Worm (Caenorhabditis elegans): ENCODE data around the gene hadb-1.

The hadb-1 gene

DNA sequence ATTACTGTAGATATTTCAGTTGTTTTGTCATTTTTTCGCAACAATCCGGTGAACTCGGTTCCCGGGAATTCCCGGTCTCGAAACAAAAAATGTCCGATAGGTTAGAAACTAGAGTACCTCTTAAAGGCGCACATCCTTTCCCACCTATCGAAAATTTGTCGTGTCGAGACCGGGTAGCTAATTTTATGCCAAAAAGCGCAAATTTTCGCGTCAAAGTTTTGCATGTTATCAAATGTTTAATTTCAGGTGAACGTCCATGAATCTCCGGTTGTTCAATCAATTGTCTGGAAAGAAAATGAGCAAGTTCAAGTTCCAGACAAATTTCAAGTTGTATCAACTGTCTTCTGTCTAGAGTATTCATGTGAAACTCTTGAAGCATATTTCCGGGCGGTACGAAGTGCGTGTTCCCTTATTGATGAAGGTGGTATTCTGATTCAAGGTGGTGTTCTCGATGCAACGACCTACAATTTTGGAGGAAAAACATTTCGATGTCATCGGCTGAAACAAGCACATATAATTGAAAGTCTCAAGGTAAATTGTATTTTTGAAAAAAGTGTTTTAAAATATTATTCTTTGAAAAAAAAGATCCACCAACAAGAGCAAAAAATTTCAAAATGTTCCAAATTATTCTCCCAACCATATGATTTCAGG is 2.6 kb downstream of the hadb-1 start:
- TF ChIP-seq sma-3 (GFP tag; optimal IDR thresholded peaks at IDR 0.05) (peak; percentile 53), F13H6.1 (tag; optimal IDR thresholded peaks at IDR 0.05) (peak; percentile 9), ztf-11 (tag; optimal IDR thresholded peaks at IDR 0.05) (no peak), crh-2 (tag; optimal IDR thresholded peaks at IDR 0.05) (no peak), ztf-4 (tag; optimal IDR thresholded peaks at IDR 0.05) (peak; percentile 23), ama-1 (optimal IDR thresholded peaks at IDR 0.05) (no peak), mab-5 (tag; optimal IDR thresholded peaks at IDR 0.05) (no peak), nhr-23 (tag; optimal IDR thresholded peaks at IDR 0.05) (no peak), dmd-4 (tag; optimal IDR thresholded peaks at IDR 0.05) (no peak), ztf-1 (GFP tag; conservative IDR thresholded peaks at IDR 0.05) (no peak), nhr-21 (tag; optimal IDR thresholded peaks at IDR 0.05) (peak; percentile 52), Y55F3AM.14 (GFP tag; optimal IDR thresholded peaks at IDR 0.05) (peak; percentile 55), sma-9 (GFP tag; optimal IDR thresholded peaks at IDR 0.05) (peak; percentile 27), sma-9 (tag; optimal IDR thresholded peaks at IDR 0.05) (no peak), ceh-82 (tag; optimal IDR thresholded peaks at IDR 0.05) (no peak)

DNA sequence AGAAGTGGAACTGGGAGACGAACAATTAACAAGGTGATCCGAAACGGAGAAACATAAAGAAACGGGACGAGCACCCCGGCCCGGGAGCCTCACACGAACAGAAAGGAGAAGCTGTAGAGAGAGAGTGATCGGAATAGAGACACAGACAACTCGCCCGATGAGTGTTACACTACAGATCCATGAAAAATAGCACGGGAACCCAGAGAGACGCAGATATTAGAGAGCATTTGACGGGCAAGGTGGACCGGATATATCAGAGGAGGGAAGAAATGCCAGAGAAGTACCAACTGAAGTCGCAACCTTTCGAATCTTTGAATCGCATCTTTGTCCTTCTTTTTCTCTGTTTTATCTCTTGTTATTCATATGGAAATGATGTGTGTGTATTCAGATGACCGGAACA is 3.9 kb downstream of the hadb-1 start, which contains the start of gene anmt-1:
anmt-1 (plus strand) TSS at position 388 of the 400 bp plus-strand sequence.
- TF ChIP-seq F13H6.1 (tag; optimal IDR thresholded peaks at IDR 0.05) (peak; percentile 61), nhr-129 (tag; optimal IDR thresholded peaks at IDR 0.05) (peak; percentile 22), nhr-237 (tag; optimal IDR thresholded peaks at IDR 0.05) (no peak)

DNA sequence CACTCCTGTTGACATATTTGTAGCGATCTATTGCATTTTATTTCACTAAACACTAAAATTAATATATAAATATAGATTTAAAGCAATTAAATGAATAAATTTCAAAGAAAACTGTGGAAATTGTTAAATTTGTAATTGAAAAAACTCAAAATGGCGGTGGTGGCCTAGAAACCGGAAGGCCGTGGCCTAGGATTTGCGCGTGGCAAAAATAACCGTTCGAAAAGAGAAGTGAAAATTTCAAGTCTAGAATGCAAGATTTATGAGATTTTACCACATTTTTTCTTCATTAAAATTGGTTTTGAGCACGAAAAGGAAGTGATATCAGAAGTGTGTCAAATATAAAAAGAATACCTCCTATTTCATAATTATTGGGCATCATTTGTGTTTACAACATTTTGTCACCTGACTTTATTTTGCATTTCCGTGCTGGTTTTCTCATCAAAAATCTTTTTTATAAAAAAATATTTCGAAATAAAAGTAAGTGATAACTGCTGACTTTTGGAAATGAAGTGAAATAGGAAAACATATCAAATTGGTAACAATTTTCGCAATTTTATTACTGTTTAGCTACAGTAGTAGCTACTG is 4.5 kb downstream of the hadb-1 start, which contains the start of gene fli-1:
fli-1 (minus strand) TSS at position 58 of the 585 bp plus-strand sequence.
- no peak for TF ChIP-seq ceh-82 (tag; optimal IDR thresholded peaks at IDR 0.05)
- no peak for TF ChIP-seq nhr-21 (tag; optimal IDR thresholded peaks at IDR 0.05)
- TF ChIP-seq lsy-2 (tag; optimal IDR thresholded peaks at IDR 0.05), result peak in 1 of 2 experiments; percentile 34
- TF ChIP-seq ama-1 (optimal IDR thresholded peaks at IDR 0.05), result no peak
- TF ChIP-seq peb-1 (tag; optimal IDR thresholded peaks at IDR 0.05), result no peak
- TF ChIP-seq lin-13 (GFP tag; optimal IDR thresholded peaks at IDR 0.05), result no peak
- peak; percentile 45 for TF ChIP-seq C34F6.9 (tag; optimal IDR thresholded peaks at IDR 0.05)
- peak; percentile 19 for TF ChIP-seq unc-55 (GFP tag; optimal IDR thresholded peaks at IDR 0.05)
- TF ChIP-seq ztf-4 (tag; optimal IDR thresholded peaks at IDR 0.05), result no peak
- TF ChIP-seq sma-3 (GFP tag; optimal IDR thresholded peaks at IDR 0.05), result no peak
- no peak for TF ChIP-seq crh-2 (tag; optimal IDR thresholded peaks at IDR 0.05)
- TF ChIP-seq gmeb-1 (tag; optimal IDR thresholded peaks at IDR 0.05), result no peak
- no peak for TF ChIP-seq snpc-4 (tag; optimal IDR thresholded peaks at IDR 0.05)
- no peak for TF ChIP-seq nhr-25 (tag; optimal IDR thresholded peaks at IDR 0.05)

DNA sequence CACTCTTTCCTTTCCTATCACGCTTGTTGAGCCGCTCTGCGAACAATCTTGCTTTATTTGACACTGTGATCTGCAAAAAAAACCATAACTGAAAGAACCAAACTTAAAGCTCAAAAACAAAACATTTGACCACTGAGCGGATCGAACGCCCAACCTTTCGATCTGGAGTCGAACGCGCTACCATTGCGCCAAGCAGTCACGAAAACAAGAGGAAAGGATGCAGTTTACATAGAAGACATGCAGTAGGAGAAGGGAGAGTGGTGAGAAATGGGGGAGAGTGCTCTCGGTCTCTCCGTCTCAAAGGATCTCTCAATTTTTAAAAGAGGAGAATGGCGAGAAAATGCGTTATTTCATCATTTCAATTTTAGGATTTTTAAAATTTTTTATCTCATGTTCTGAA is 9.9 kb downstream of the hadb-1 start:
- TF ChIP-seq aly-2 (tag; optimal IDR thresholded peaks at IDR 0.05), result no peak
- TF ChIP-seq unc-39 (tag; optimal IDR thresholded peaks at IDR 0.05), result no peak
- no peak for TF ChIP-seq nhr-6 (tag; optimal IDR thresholded peaks at IDR 0.05)
- TF ChIP-seq zag-1 (tag; optimal IDR thresholded peaks at IDR 0.05), result peak; percentile 68
- TF ChIP-seq nhr-21 (tag; optimal IDR thresholded peaks at IDR 0.05), result peak; percentile 64
- no peak for TF ChIP-seq skn-1 (tag; optimal IDR thresholded peaks at IDR 0.05)
- no peak for TF ChIP-seq mab-5 (tag; optimal IDR thresholded peaks at IDR 0.05)
- no peak for TF ChIP-seq nhr-11 (tag; optimal IDR thresholded peaks at IDR 0.05)
- TF ChIP-seq F13H6.1 (tag; optimal IDR thresholded peaks at IDR 0.05), result peak; percentile 53
- no peak for TF ChIP-seq ceh-82 (tag; optimal IDR thresholded peaks at IDR 0.05)
- peak; percentile 57 for TF ChIP-seq crh-2 (tag; optimal IDR thresholded peaks at IDR 0.05)
- TF ChIP-seq ztf-1 (GFP tag; conservative IDR thresholded peaks at IDR 0.05), result no peak
- peak; percentile 44 for TF ChIP-seq nhr-25 (tag; optimal IDR thresholded peaks at IDR 0.05)
- TF ChIP-seq sma-9 (GFP tag; optimal IDR thresholded peaks at IDR 0.05), result peak; percentile 79
- no peak for TF ChIP-seq sma-9 (tag; optimal IDR thresholded peaks at IDR 0.05)
- no peak for TF ChIP-seq ZK546.5 (tag; optimal IDR thresholded peaks at IDR 0.05)
- no peak for TF ChIP-seq nhr-10 (tag; optimal IDR thresholded peaks at IDR 0.05)
- TF ChIP-seq C34F6.9 (tag; optimal IDR thresholded peaks at IDR 0.05), result peak; percentile 64
- TF ChIP-seq unc-55 (GFP tag; optimal IDR thresholded peaks at IDR 0.05), result peak; percentile 82
- TF ChIP-seq gmeb-1 (tag; optimal IDR thresholded peaks at IDR 0.05), result peak; percentile 58
- peak; percentile 68 for TF ChIP-seq Y55F3AM.14 (GFP tag; optimal IDR thresholded peaks at IDR 0.05)
- peak; percentile 91 for TF ChIP-seq nhr-129 (tag; optimal IDR thresholded peaks at IDR 0.05)
- TF ChIP-seq sma-3 (GFP tag; optimal IDR thresholded peaks at IDR 0.05), result peak; percentile 62
- TF ChIP-seq ztf-11 (tag; optimal IDR thresholded peaks at IDR 0.05), result no peak
- TF ChIP-seq ama-1 (optimal IDR thresholded peaks at IDR 0.05), result no peak
- TF ChIP-seq lin-11 (tag; optimal IDR thresholded peaks at IDR 0.05), result peak; percentile 32
- no peak for TF ChIP-seq nhr-12 (tag; optimal IDR thresholded peaks at IDR 0.05)
- no peak for TF ChIP-seq lin-39 (tag; optimal IDR thresholded peaks at IDR 0.05)
- no peak for TF ChIP-seq blmp-1 (tag; optimal IDR thresholded peaks at IDR 0.05; ENCODE audit: insufficient read depth)
- peak; percentile 54 for TF ChIP-seq egl-27 (tag; optimal IDR thresholded peaks at IDR 0.05)
- TF ChIP-seq nhr-77 (tag; optimal IDR thresholded peaks at IDR 0.05), result no peak
- TF ChIP-seq peb-1 (tag; optimal IDR thresholded peaks at IDR 0.05), result no peak
- TF ChIP-seq R02D3.7 (tag; optimal IDR thresholded peaks at IDR 0.05), result no peak
- peak; percentile 43 for TF ChIP-seq fos-1 (tag; optimal IDR thresholded peaks at IDR 0.05)
- TF ChIP-seq lin-13 (GFP tag; optimal IDR thresholded peaks at IDR 0.05), result peak; percentile 60
- no peak for TF ChIP-seq mbf-1 (tag; optimal IDR thresholded peaks at IDR 0.05)
- TF ChIP-seq lsy-2 (tag; optimal IDR thresholded peaks at IDR 0.05), result peak; percentile 58 to 74
- no peak for TF ChIP-seq alr-1 (tag; optimal IDR thresholded peaks at IDR 0.05)
- no peak for TF ChIP-seq snpc-4 (tag; optimal IDR thresholded peaks at IDR 0.05)
